Fruit fly (Drosophila melanogaster): ENCODE data around the gene Madm.

The Madm gene

dm6 chr3R:5742278-5743196 lies at the start of gene Madm, which contains the start of gene Sym (continued):
- TF ChIP-seq hkb (optimal IDR thresholded peaks at IDR 0.05) (no peak), hkb (GFP tag; IDR thresholded peaks at IDR 0.05) (no peak), CG11696 (GFP tag; IDR thresholded peaks at IDR 0.05) (no peak), oc (tag; optimal IDR thresholded peaks at IDR 0.05) (no peak), CG2889 (GFP tag; IDR thresholded peaks at IDR 0.05) (no peak), CG17912 (GFP tag; optimal IDR thresholded peaks at IDR 0.05) (no peak), CG11560 (tag; IDR thresholded peaks at IDR 0.05) (no peak), yki (optimal IDR thresholded peaks at IDR 0.05) (no peak), Spps (tag; optimal IDR thresholded peaks at IDR 0.05) (no peak), gro (GFP tag; optimal IDR thresholded peaks at IDR 0.05) (peak; percentile 63), en (GFP tag; optimal IDR thresholded peaks at IDR 0.05) (no peak), ato (GFP tag; IDR thresholded peaks at IDR 0.05; ENCODE audit: partially characterized antibody) (no peak), gsb-n (tag; optimal IDR thresholded peaks at IDR 0.05) (no peak), CG10565 (GFP tag; optimal IDR thresholded peaks at IDR 0.05) (no peak), CG11695 (GFP tag; IDR thresholded peaks at IDR 0.05) (no peak), CG31388 (GFP tag; optimal IDR thresholded peaks at IDR 0.05) (no peak), Hand (GFP tag; optimal IDR thresholded peaks at IDR 0.05) (no peak), CG14667 (GFP tag; IDR thresholded peaks at IDR 0.05) (no peak), cwo (GFP tag; optimal IDR thresholded peaks at IDR 0.05) (no peak), caup (GFP tag; optimal IDR thresholded peaks at IDR 0.05; ENCODE audit: severe bottlenecking) (no peak), bab2 (GFP tag; optimal IDR thresholded peaks at IDR 0.05) (peak; percentile 37), CG30020 (tag; optimal IDR thresholded peaks at IDR 0.05) (peak; percentile 71), CG6765 (GFP tag; optimal IDR thresholded peaks at IDR 0.05) (no peak), CG10543 (GFP tag; optimal IDR thresholded peaks at IDR 0.05) (peak; percentile 14), HmgD (GFP tag; optimal IDR thresholded peaks at IDR 0.05) (no peak), tna (GFP tag; IDR thresholded peaks at IDR 0.05; ENCODE audit: partially characterized antibody) (peak; percentile 56; the same call in 1 of the 2 replicates), Pdp1 (GFP tag; optimal IDR thresholded peaks at IDR 0.05) (peak; percentile 41 to 47), Atf3 (GFP tag; optimal IDR thresholded peaks at IDR 0.05) (no peak), ATbp (GFP tag; optimal IDR thresholded peaks at IDR 0.05) (no peak), Kr (GFP tag; optimal IDR thresholded peaks at IDR 0.05) (no peak), slbo (GFP tag; IDR thresholded peaks at IDR 0.05) (peak; percentile 60), Side (GFP tag; optimal IDR thresholded peaks at IDR 0.05) (peak; percentile 5), CG17361 (GFP tag; IDR thresholded peaks at IDR 0.05) (peak; percentile 66; the same call in 2 of the 3 replicates), CG10431 (GFP tag; optimal IDR thresholded peaks at IDR 0.05) (no peak), maf-S (GFP tag; optimal IDR thresholded peaks at IDR 0.05) (peak; percentile 40), CG7357 (GFP tag; IDR thresholded peaks at IDR 0.05) (no peak)

- TF ChIP-seq CG9817 (tag; optimal IDR thresholded peaks at IDR 0.05) (no peak), H2.0 (GFP tag; IDR thresholded peaks at IDR 0.05) (no peak), CG7357 (GFP tag; IDR thresholded peaks at IDR 0.05) (no peak), sens-2 (GFP tag; IDR thresholded peaks at IDR 0.05) (no peak)
Measured at dm6 chr3R:5693186-5693585, 49.1 kb upstream of the Madm start, which contains the start of gene CG2104. Gene CG2104 (minus strand): TSS chr3R:5693286.

All from whole organism, embryonic.